Worm (Caenorhabditis elegans) whole organism, late embryonic: Measurements from ENCODE around the gene dnj-18.
"Not testable (repeated sequence)": the region's sequence is repeated elsewhere in the genome, so short reads cannot be mapped to it uniquely, and the experiment has no call there.

Experiments
- C08G9.2 ChIP-seq: sonication (generic microtip); optimal IDR thresholded peaks from 2 replicates; lab custom pipeline; 2016; ENCODE audit warnings: mild to moderate bottlenecking, missing genetic modification characterization, moderate library complexity, missing compliant biosample characterization
- C38D4.7 ChIP-seq: fragments of 200-800 bp; sonication (Bioruptor generic); optimal IDR thresholded peaks from 2 replicates; lab custom pipeline; 2018; ENCODE audit warnings: mild to moderate bottlenecking, missing genetic modification characterization, moderate library complexity, missing compliant biosample characterization
- F13H6.1 ChIP-seq: sonication (generic microtip); optimal IDR thresholded peaks from 2 replicates; lab custom pipeline; 2016; ENCODE audit warnings: missing genetic modification characterization, missing compliant biosample characterization
- K09A11.1 ChIP-seq: sonication (generic microtip); optimal IDR thresholded peaks from 2 replicates; lab custom pipeline; 2017; ENCODE audit warnings: antibody characterized with exemption, mild to moderate bottlenecking, missing genetic modification characterization, missing compliant biosample characterization; ENCODE audit not compliant: insufficient read depth
- ahr-1 ChIP-seq: sonication (generic microtip); optimal IDR thresholded peaks from 2 replicates; lab custom pipeline; 2016; ENCODE audit warnings: missing genetic modification characterization, missing compliant biosample characterization
- ama-1 ChIP-seq: fragments of 150-350 bp; optimal IDR thresholded peaks from 2 replicates; lab custom pipeline; 2014
- ceh-18 ChIP-seq: sonication (generic microtip); optimal IDR thresholded peaks from 2 replicates; lab custom pipeline; 2016; ENCODE audit warnings: missing genetic modification characterization, missing compliant biosample characterization
- ceh-31 ChIP-seq: sonication (generic microtip); optimal IDR thresholded peaks from 2 replicates; lab custom pipeline; 2016; ENCODE audit warnings: missing genetic modification characterization, missing compliant biosample characterization
- ceh-9 ChIP-seq: sonication (generic microtip); optimal IDR thresholded peaks from 2 replicates; lab custom pipeline; 2016; ENCODE audit warnings: mild to moderate bottlenecking, missing genetic modification characterization, inconsistent platforms, missing compliant biosample characterization
- elt-2 ChIP-seq: sonication (generic microtip); optimal IDR thresholded peaks from 2 replicates; lab custom pipeline; 2016; ENCODE audit warnings: missing genetic modification reagents, missing genetic modification characterization, missing compliant biosample characterization
- elt-4 ChIP-seq: sonication (generic microtip); optimal IDR thresholded peaks from 2 replicates; lab custom pipeline; 2016; ENCODE audit warnings: missing genetic modification characterization, missing compliant biosample characterization
- eyg-1 ChIP-seq: sonication (generic microtip); optimal IDR thresholded peaks from 2 replicates; lab custom pipeline; 2016; ENCODE audit warnings: missing genotype, missing genetic modification characterization, missing compliant biosample characterization
- fkh-10 ChIP-seq: fragments of 150-350 bp; optimal IDR thresholded peaks from 2 replicates; lab custom pipeline; 2014; ENCODE audit warnings: missing biosample characterization, missing genetic modification reagents, missing genetic modification characterization
- hlh-15 ChIP-seq: sonication (generic microtip); optimal IDR thresholded peaks from 2 replicates; lab custom pipeline; 2016; ENCODE audit warnings: missing genetic modification characterization, missing compliant biosample characterization
- lim-6 ChIP-seq: sonication (generic microtip); optimal IDR thresholded peaks from 2 replicates; lab custom pipeline; 2016; ENCODE audit warnings: missing genetic modification characterization, missing compliant biosample characterization
- madf-2 ChIP-seq: sonication (generic microtip); optimal IDR thresholded peaks from 2 replicates; lab custom pipeline; 2017; ENCODE audit warnings: missing genetic modification characterization, missing compliant biosample characterization
- mec-3 ChIP-seq: sonication (generic microtip); optimal IDR thresholded peaks from 2 replicates; lab custom pipeline; 2016; ENCODE audit warnings: borderline replicate concordance, missing genetic modification characterization, missing compliant biosample characterization
- nhr-11 ChIP-seq: fragments of 150-350 bp; optimal IDR thresholded peaks from 2 replicates; lab custom pipeline; 2014; ENCODE audit warnings: missing biosample characterization, missing genetic modification characterization
- pha-2 ChIP-seq: sonication (generic microtip); optimal IDR thresholded peaks from 2 replicates; lab custom pipeline; 2017; ENCODE audit warnings: mild to moderate bottlenecking, missing genetic modification characterization, missing compliant biosample characterization
- pros-1 ChIP-seq: fragments of 150-350 bp; optimal IDR thresholded peaks from 2 replicates; lab custom pipeline; 2014; ENCODE audit warnings: missing biosample characterization, missing genetic modification reagents, missing genetic modification characterization
- rnt-1 ChIP-seq: sonication (generic microtip); optimal IDR thresholded peaks from 2 replicates; lab custom pipeline; 2016; ENCODE audit warnings: missing genetic modification characterization, missing compliant biosample characterization
- syd-9 ChIP-seq: sonication (generic microtip); optimal IDR thresholded peaks from 2 replicates; lab custom pipeline; 2016; ENCODE audit warnings: mild to moderate bottlenecking, missing genetic modification characterization, moderate library complexity, missing compliant biosample characterization
- unc-3 ChIP-seq, 2 experiments: fragments of 200-800 bp in 1 of 2; sonication (Bioruptor generic) in 1 of 2; sonication (generic microtip) in 1 of 2; conservative IDR thresholded peaks in 1 of 2; optimal IDR thresholded peaks in 1 of 2; 2 replicates each; pipeline versions ENCODE4 v1.3.6 to Lab custom; 2016 to 2022; ENCODE audit warnings: missing compliant biosample characterization in 2 of 2, missing genetic modification characterization in 2 of 2, missing genetic modification reagents in 1 of 2
- unc-55 ChIP-seq: sonication (generic microtip); optimal IDR thresholded peaks from 2 replicates; lab custom pipeline; 2017; ENCODE audit warnings: missing biosample characterization, missing genetic modification reagents, missing genetic modification characterization
- unc-86 ChIP-seq: sonication (generic microtip); optimal IDR thresholded peaks from 2 replicates; lab custom pipeline; 2016; ENCODE audit warnings: missing genetic modification characterization, missing compliant biosample characterization

dnj-18 gene

DNA sequence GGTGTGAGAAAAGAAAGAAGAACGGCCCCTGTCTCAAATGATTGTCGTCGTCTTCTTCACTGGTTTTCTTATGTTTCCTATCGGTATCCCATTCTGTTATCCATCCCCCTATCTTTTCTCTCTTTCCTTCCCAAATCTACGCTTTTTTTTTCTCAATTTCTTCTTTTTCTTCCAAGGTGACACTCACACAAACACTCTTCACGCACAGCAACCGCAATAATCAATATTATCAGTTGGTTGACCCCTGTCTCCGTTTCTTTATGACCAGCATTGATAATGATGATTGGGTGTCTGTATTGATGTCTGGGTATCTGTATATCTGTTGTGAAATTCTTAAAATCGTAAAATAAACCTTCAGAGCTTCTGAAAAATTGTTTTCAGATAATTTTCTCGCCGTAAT, 42.9 kb downstream of the dnj-18 start:
- TF ChIP-seq elt-2 (tag; lab: Kevin White, UChicago) (peak; percentile 27), unc-55 (GFP tag; lab: Kevin White, UChicago) (no peak)

DNA sequence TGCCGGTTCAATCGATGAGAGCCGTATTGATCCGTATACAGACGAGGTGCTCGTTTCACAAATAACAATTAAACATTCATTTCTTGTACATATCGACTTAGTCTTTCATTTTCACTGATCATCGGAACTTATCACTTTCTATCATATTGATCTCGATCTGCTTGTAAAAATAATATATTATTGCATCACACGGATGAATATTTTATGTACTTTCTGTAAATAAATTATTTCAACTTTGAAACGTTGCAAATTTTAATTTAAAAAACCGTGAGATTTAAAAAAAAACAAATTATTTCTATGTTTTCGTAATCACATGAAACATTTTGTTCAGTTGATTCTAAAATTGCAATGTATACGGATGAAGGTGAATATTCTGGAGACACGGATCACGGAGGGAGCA, 44.7 kb downstream of the dnj-18 start, which contains the start of gene twk-6:
Gene twk-6 (plus strand): TSS at position 301 of the 400 bp plus-strand sequence.
- TF ChIP-seq C38D4.7 (GFP tag; lab: Kevin White, UChicago); unc-86 (tag; lab: Kevin White, UChicago); eyg-1: not testable (repeated sequence)

DNA sequence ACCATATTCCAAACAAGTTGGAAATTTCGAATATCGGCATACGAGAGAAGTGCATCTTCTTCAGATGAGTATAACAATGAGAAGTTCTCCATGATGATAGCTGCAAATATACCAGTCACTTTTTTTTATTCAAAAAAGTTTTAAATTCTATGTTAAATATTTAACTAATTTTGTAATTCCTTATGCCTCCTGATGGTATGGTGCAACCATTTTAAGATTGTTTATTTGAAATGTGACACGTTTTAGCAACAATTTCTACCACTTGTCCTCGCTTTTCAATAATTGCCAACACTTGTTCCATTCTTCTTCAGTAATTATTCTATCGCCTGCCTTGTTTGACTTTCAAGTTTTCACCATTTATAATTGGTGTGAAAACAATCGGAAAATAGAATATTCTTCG, 48.0 kb downstream of the dnj-18 start, which contains the start of gene F17C8.6:
Gene F17C8.6 (minus strand): TSS at position 101 of the 400 bp plus-strand sequence.
- TF ChIP-seq pha-2 (tag; lab: Kevin White, UChicago) (no peak), ahr-1 (tag; lab: Kevin White, UChicago) (no peak), ceh-9 (tag; lab: Kevin White, UChicago) (no peak), hlh-15 (tag; lab: Kevin White, UChicago) (no peak), fkh-10 (GFP tag; lab: Kevin White, UChicago) (no peak)

DNA sequence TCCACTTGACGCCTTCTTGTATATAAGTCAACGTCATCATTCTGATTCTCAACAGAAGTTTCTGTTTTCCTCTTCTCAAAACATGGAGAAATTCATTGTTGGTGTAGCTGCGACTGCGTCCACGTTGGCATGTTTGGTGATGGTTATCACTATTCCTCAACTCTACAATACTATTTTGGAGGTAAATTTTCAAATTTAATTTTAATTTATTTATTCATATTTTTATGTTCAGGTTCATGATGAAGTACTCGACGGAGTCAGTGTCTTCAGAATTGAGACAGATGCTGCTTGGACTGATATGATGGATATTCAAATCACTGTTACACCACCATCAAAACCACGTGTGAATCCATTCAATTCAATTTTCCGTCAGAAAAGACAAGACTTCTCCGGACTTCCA, 50.2 kb downstream of the dnj-18 start, which contains the start of gene col-89:
Gene col-89 (plus strand): TSS at position 19 of the 400 bp plus-strand sequence.
- TF ChIP-seq pros-1 (tag; lab: Kevin White, UChicago): no peak
- TF ChIP-seq rnt-1 (tag; lab: Kevin White, UChicago): no peak
- TF ChIP-seq unc-3 (GFP tag; conservative IDR thresholded peaks at IDR 0.05; lab: Robert Waterston, UW): no peak
- no peak for TF ChIP-seq unc-3 (tag; optimal IDR thresholded peaks at IDR 0.05; lab: Kevin White, UChicago)
- TF ChIP-seq madf-2 (tag; lab: Kevin White, UChicago): no peak
- no peak for TF ChIP-seq mec-3
- TF ChIP-seq ceh-31: no peak
- TF ChIP-seq ama-1 (lab: Kevin White, UChicago): no peak
- no peak for TF ChIP-seq K09A11.1 (tag; lab: Kevin White, UChicago)
- TF ChIP-seq nhr-11: no peak
- no peak for TF ChIP-seq syd-9 (tag; lab: Kevin White, UChicago)
- TF ChIP-seq F13H6.1: no peak
- no peak for TF ChIP-seq lim-6 (tag; lab: Kevin White, UChicago)
- TF ChIP-seq ceh-18: no peak

DNA sequence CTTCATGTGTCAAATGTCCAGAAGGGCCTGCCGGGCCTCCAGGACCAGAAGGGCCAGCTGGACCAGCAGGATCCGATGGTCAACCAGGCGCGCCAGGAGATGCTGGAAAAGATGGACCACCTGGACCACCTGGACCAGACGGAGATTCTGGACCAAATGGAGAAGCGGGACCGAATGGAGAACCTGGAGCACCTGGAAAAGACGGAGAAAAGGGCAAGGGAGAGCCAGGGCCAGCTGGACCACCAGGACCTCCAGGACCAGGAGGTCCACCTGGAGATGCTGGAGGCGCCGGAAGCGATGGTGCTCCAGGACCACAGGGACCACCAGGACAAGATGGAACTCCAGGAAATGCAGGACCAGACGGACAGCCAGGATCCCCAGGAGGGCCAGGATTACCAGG, 50.7 kb downstream of the dnj-18 start:
- TF ChIP-seq elt-4 (no peak), C08G9.2 (tag; lab: Kevin White, UChicago) (peak; percentile 22)
